Worm (Caenorhabditis elegans) whole organism, L4 larva: Measurements from ENCODE around the gene spp-22.

ENCODE experiments used
- F10B5.3 ChIP-seq: sonication (generic microtip); optimal IDR thresholded peaks from 2 replicates; lab custom pipeline; 2016; ENCODE audit warnings: mild to moderate bottlenecking, missing genetic modification characterization, missing compliant biosample characterization
- F26F4.8 ChIP-seq: fragments of 200-800 bp; sonication (Bioruptor generic); conservative IDR thresholded peaks from 2 replicates; pipeline ENCODE4 v1.3.6; 2022; ENCODE audit warnings: missing genetic modification characterization, missing compliant biosample characterization
- F49E8.2 ChIP-seq: sonication (generic microtip); optimal IDR thresholded peaks from 2 replicates; lab custom pipeline; 2016; ENCODE audit warnings: missing compliant biosample characterization, mild to moderate bottlenecking, missing genetic modification characterization, borderline replicate concordance
- R02D3.7 ChIP-seq: fragments of 150-350 bp; sonication (generic microtip); optimal IDR thresholded peaks from 3 replicates; lab custom pipeline; 2014; ENCODE audit warnings: missing biosample characterization, missing genetic modification characterization
- T26A8.4 ChIP-seq: fragments of 200-800 bp; sonication (Bioruptor generic); IDR thresholded peaks from 2 replicates; pipeline ENCODE4 v1.3.6; 2022; ENCODE audit warnings: missing genetic modification characterization, missing compliant biosample characterization
- Y5F2A.4 ChIP-seq: fragments of 200-800 bp; sonication (Bioruptor generic); optimal IDR thresholded peaks from 2 replicates; lab custom pipeline; 2018; ENCODE audit warnings: mild to moderate bottlenecking, missing genetic modification characterization, missing compliant biosample characterization
- aly-2 ChIP-seq: sonication (generic microtip); optimal IDR thresholded peaks from 2 replicates; lab custom pipeline; 2018; ENCODE audit warnings: missing biosample characterization, missing genetic modification characterization
- ama-1 ChIP-seq: fragments of 150-350 bp; optimal IDR thresholded peaks from 2 replicates; lab custom pipeline; 2014; ENCODE audit warnings: inconsistent platforms, mixed read lengths
- ceh-20 ChIP-seq: fragments of 200-800 bp; sonication (Bioruptor generic); IDR thresholded peaks from 2 replicates; pipeline ENCODE4 v1.3.6; 2022; ENCODE audit warnings: missing genetic modification reagents, missing genetic modification characterization, missing compliant biosample characterization
- daf-16 ChIP-seq, 3 experiments: sonication (generic microtip); optimal IDR thresholded peaks; 2 replicates each; lab custom pipeline; 2016 to 2017; ENCODE audit warnings: missing genetic modification characterization in 3 of 3, missing genetic modification reagents in 3 of 3, mild to moderate bottlenecking in 2 of 3, missing compliant biosample characterization in 2 of 3, missing biosample characterization in 1 of 3, moderate library complexity in 1 of 3
- dmd-6 ChIP-seq: fragments of 200-800 bp; sonication (Bioruptor generic); IDR thresholded peaks from 2 replicates; pipeline ENCODE4 v1.3.6; 2022; ENCODE audit warnings: missing genetic modification reagents, missing genetic modification characterization, missing compliant biosample characterization
- hlh-11 ChIP-seq: fragments of 200-800 bp; sonication (Bioruptor generic); optimal IDR thresholded peaks from 2 replicates; lab custom pipeline; 2018; ENCODE audit warnings: mild to moderate bottlenecking, missing genetic modification characterization, missing compliant biosample characterization
- hlh-30 ChIP-seq: sonication (generic microtip); optimal IDR thresholded peaks from 2 replicates; lab custom pipeline; 2017; ENCODE audit warnings: antibody characterized with exemption, mild to moderate bottlenecking, missing genetic modification characterization, missing compliant biosample characterization; ENCODE audit not compliant: insufficient read depth
- hmg-1.1 ChIP-seq: fragments of 200-800 bp; sonication (Bioruptor generic); IDR thresholded peaks from 2 replicates; pipeline ENCODE4 v1.3.6; 2022; ENCODE audit warnings: missing genetic modification reagents, missing genetic modification characterization, missing compliant biosample characterization
- lin-15B ChIP-seq: fragments of 150-350 bp; sonication (generic microtip); optimal IDR thresholded peaks from 3 replicates; lab custom pipeline; 2014; ENCODE audit warnings: missing biosample characterization, missing genetic modification characterization
- lin-29 ChIP-seq: fragments of 200-800 bp; sonication (Bioruptor generic); IDR thresholded peaks from 2 replicates; pipeline ENCODE4 v1.3.6; 2022; ENCODE audit warnings: missing genetic modification reagents, missing genetic modification characterization, missing compliant biosample characterization
- lin-38 ChIP-seq: fragments of 200-800 bp; sonication (Bioruptor generic); IDR thresholded peaks from 2 replicates; pipeline ENCODE4 v1.3.6; 2022; ENCODE audit warnings: missing genetic modification reagents, missing genetic modification characterization, missing compliant biosample characterization
- lin-39 ChIP-seq: fragments of 150-350 bp; optimal IDR thresholded peaks from 2 replicates; lab custom pipeline; 2014; ENCODE audit warnings: missing biosample characterization, missing genetic modification reagents, missing genetic modification characterization
- nhr-111 ChIP-seq: fragments of 200-800 bp; sonication (Bioruptor generic); optimal IDR thresholded peaks from 2 replicates; lab custom pipeline; 2018; ENCODE audit warnings: mild to moderate bottlenecking, missing genetic modification characterization, missing compliant biosample characterization
- nhr-28 ChIP-seq: fragments of 150-350 bp; optimal IDR thresholded peaks from 2 replicates; lab custom pipeline; 2014; ENCODE audit warnings: missing biosample characterization, missing genetic modification characterization
- nhr-42 ChIP-seq: fragments of 200-800 bp; sonication (Bioruptor generic); IDR thresholded peaks from 2 replicates; pipeline ENCODE4 v1.3.6; 2022; ENCODE audit warnings: missing genetic modification characterization, missing compliant biosample characterization
- nhr-48 ChIP-seq: sonication (generic microtip); optimal IDR thresholded peaks from 2 replicates; lab custom pipeline; 2016; ENCODE audit warnings: mild to moderate bottlenecking, missing genetic modification characterization, missing compliant biosample characterization
- nhr-77 ChIP-seq: fragments of 150-350 bp; optimal IDR thresholded peaks from 2 replicates; lab custom pipeline; 2014; ENCODE audit warnings: missing biosample characterization, missing genetic modification characterization
- php-3 ChIP-seq: fragments of 200-800 bp; sonication (Bioruptor generic); IDR thresholded peaks from 2 replicates; pipeline ENCODE4 v1.3.6; 2022; ENCODE audit warnings: missing genetic modification reagents, missing genetic modification characterization, missing compliant biosample characterization
- pqm-1 ChIP-seq: sonication (generic microtip); optimal IDR thresholded peaks from 2 replicates; lab custom pipeline; 2017; ENCODE audit warnings: missing biosample characterization, missing genetic modification characterization
- rbr-2 ChIP-seq: sonication (generic microtip); optimal IDR thresholded peaks from 2 replicates; lab custom pipeline; 2016; ENCODE audit warnings: missing genotype, missing genetic modification characterization, missing compliant biosample characterization
- saeg-2 ChIP-seq: fragments of 200-800 bp; sonication (Bioruptor generic); IDR thresholded peaks from 2 replicates; pipeline ENCODE4 v1.3.6; 2022; ENCODE audit warnings: missing genetic modification reagents, missing genetic modification characterization, missing compliant biosample characterization
- skn-1 ChIP-seq: fragments of 150-350 bp; optimal IDR thresholded peaks from 2 replicates; lab custom pipeline; 2014; ENCODE audit warnings: missing biosample characterization, missing genetic modification characterization
- tag-97 ChIP-seq: fragments of 200-800 bp; sonication (Bioruptor generic); IDR thresholded peaks from 2 replicates; pipeline ENCODE4 v1.3.6; 2022; ENCODE audit warnings: missing genetic modification characterization, missing compliant biosample characterization
- tra-1 ChIP-seq: fragments of 200-800 bp; sonication (Bioruptor generic); IDR thresholded peaks from 2 replicates; pipeline ENCODE4 v1.3.6; 2022; ENCODE audit warnings: missing genetic modification reagents, missing genetic modification characterization, missing compliant biosample characterization
- unc-62 ChIP-seq, 3 experiments: fragments of 150-350 bp in 1 of 3; sonication (generic microtip); optimal IDR thresholded peaks in 2 of 3; peaks in 1 of 3; 1 replicate in 1 of 3; 2 replicates in 2 of 3; lab custom pipeline; 2014 to 2017; ENCODE audit warnings: missing biosample characterization in 3 of 3, missing genetic modification characterization in 3 of 3, missing genetic modification reagents in 3 of 3, missing genotype in 1 of 3
- zip-11 ChIP-seq: fragments of 200-800 bp; sonication (Bioruptor generic); IDR thresholded peaks from 2 replicates; pipeline ENCODE4 v1.3.6; 2022; ENCODE audit warnings: missing genetic modification characterization, missing compliant biosample characterization
- ztf-11 ChIP-seq: fragments of 150-350 bp; optimal IDR thresholded peaks from 2 replicates; lab custom pipeline; 2014; ENCODE audit warnings: missing biosample characterization, missing genetic modification characterization

spp-22 gene

ce11 chrX:7211405-7211804 lies at the start of gene spp-22:
TSS of gene spp-22 (plus strand) at chrX:7211705.
- TF ChIP-seq R02D3.7 (no peak), skn-1 (tag; lab: Kevin White, UChicago) (no peak), saeg-2 (GFP tag; lab: Robert Waterston, UW) (no peak), nhr-42 (GFP tag; lab: Robert Waterston, UW) (no peak), nhr-111 (GFP tag; lab: Kevin White, UChicago) (no peak), unc-62 (GFP tag; optimal IDR thresholded peaks at IDR 0.05 in 1 of 2; lab: Kevin White, UChicago) (no peak), unc-62 (tag; optimal IDR thresholded peaks at IDR 0.05; lab: Kevin White, UChicago) (no peak), zip-11 (GFP tag; lab: Robert Waterston, UW) (no peak), ztf-11 (tag; lab: Kevin White, UChicago) (no peak), F26F4.8 (GFP tag; lab: Robert Waterston, UW) (no peak)

ce11 chrX:7162764-7163163 lies 48.7 kb upstream of the spp-22 start:
- TF ChIP-seq nhr-48 (tag; lab: Kevin White, UChicago) (no peak), hmg-1.1 (GFP tag; lab: Robert Waterston, UW) (no peak), tag-97 (GFP tag; lab: Robert Waterston, UW) (no peak), skn-1 (tag; lab: Kevin White, UChicago) (no peak), ama-1 (lab: Kevin White, UChicago) (no peak), lin-38 (GFP tag; lab: Robert Waterston, UW) (no peak), hlh-30 (no peak), rbr-2 (no peak), F49E8.2 (tag; lab: Kevin White, UChicago) (no peak), aly-2 (tag; lab: Kevin White, UChicago) (no peak), tra-1 (GFP tag; lab: Robert Waterston, UW) (no peak), T26A8.4 (GFP tag; lab: Robert Waterston, UW) (no peak)

ce11 chrX:7170575-7171297 lies 40.8 kb upstream of the spp-22 start, which contains the start of gene bar-1:
TSS of gene bar-1 (minus strand) at chrX:7170625.
- TF ChIP-seq nhr-77 (tag; lab: Kevin White, UChicago), result peak; percentile 24
- TF ChIP-seq ceh-20 (GFP tag; lab: Robert Waterston, UW), result 0 out of 2 replicates have a peak, but pooled peaks have one; percentile 20
- TF ChIP-seq tra-1 (GFP tag; lab: Robert Waterston, UW), result no peak
- TF ChIP-seq dmd-6, result peak; percentile 39; the same call in 1 of the 2 replicates
- no peak for TF ChIP-seq F10B5.3
- TF ChIP-seq R02D3.7, result no peak
- TF ChIP-seq php-3 (GFP tag; lab: Robert Waterston, UW), result peak; percentile 77
- TF ChIP-seq hlh-11 (tag; lab: Kevin White, UChicago), result peak; percentile 47
- TF ChIP-seq nhr-28 (tag; lab: Kevin White, UChicago), result peak; percentile 51
- no peak for TF ChIP-seq lin-39
- TF ChIP-seq lin-38 (GFP tag; lab: Robert Waterston, UW), result no peak
- peak in 1 of 2 experiments; percentile 15 for TF ChIP-seq unc-62 (GFP tag; optimal IDR thresholded peaks at IDR 0.05 in 1 of 2; lab: Kevin White, UChicago)
- TF ChIP-seq unc-62 (tag; optimal IDR thresholded peaks at IDR 0.05; lab: Kevin White, UChicago), result no peak
- TF ChIP-seq rbr-2, result no peak
- no peak for TF ChIP-seq hmg-1.1 (GFP tag; lab: Robert Waterston, UW)
- peak; percentile 48 for TF ChIP-seq pqm-1 (tag; lab: Kevin White, UChicago)
- no peak for TF ChIP-seq lin-29
- TF ChIP-seq ama-1 (lab: Kevin White, UChicago), result no peak
- no peak for TF ChIP-seq daf-16 (GFP tag; optimal IDR thresholded peaks at IDR 0.05; lab: Kevin White, UChicago)
- TF ChIP-seq daf-16 (tag; optimal IDR thresholded peaks at IDR 0.05; lab: Kevin White, UChicago), result peak; percentile 60
- no peak for TF ChIP-seq T26A8.4 (GFP tag; lab: Robert Waterston, UW)
- no peak for TF ChIP-seq Y5F2A.4 (GFP tag; lab: Kevin White, UChicago)

- TF ChIP-seq unc-62 (GFP tag; optimal IDR thresholded peaks at IDR 0.05 in 1 of 2; lab: Kevin White, UChicago) (peak in 1 of 2 experiments; percentile 47), unc-62 (tag; optimal IDR thresholded peaks at IDR 0.05; lab: Kevin White, UChicago) (no peak), lin-15B (tag; lab: Kevin White, UChicago) (no peak)
Observed at ce11 chrX:7175389-7175788, 36.1 kb upstream of the spp-22 start.
